Fruit fly (Drosophila melanogaster) whole organism, embryonic: ENCODE measurements around the gene CG13359.

Experiments
- C15 ChIP-seq: fragments of 200-800 bp; sonication (Bioruptor generic); IDR thresholded peaks from 3 replicates; pipeline ENCODE4 v1.3.6; 2022; ENCODE audit warnings: missing biosample characterization, missing genetic modification characterization
- CG10321 ChIP-seq: fragments of 200-800 bp; sonication (Bioruptor generic); IDR thresholded peaks from 2 replicates; pipeline ENCODE4 v1.3.6; 2022; ENCODE audit warnings: missing biosample characterization, missing genetic modification characterization
- CG10431 ChIP-seq: fragments of 200-800 bp; sonication (Bioruptor generic); optimal IDR thresholded peaks from 3 replicates; lab custom pipeline; 2018; ENCODE audit warnings: missing biosample characterization, mild to moderate bottlenecking, missing genetic modification characterization
- CG11695 ChIP-seq: fragments of 200-800 bp; sonication (Bioruptor generic); IDR thresholded peaks from 3 replicates; pipeline ENCODE4 v1.3.6; 2022; ENCODE audit warnings: missing biosample characterization, missing genetic modification characterization
- CG14667 ChIP-seq: fragments of 200-800 bp; sonication (Bioruptor generic); IDR thresholded peaks from 2 replicates; pipeline ENCODE4 v1.3.6; 2022; ENCODE audit warnings: missing biosample characterization, missing genetic modification characterization
- CG1529 ChIP-seq: fragments of 200-800 bp; sonication (Bioruptor generic); optimal IDR thresholded peaks from 3 replicates; lab custom pipeline; 2018; ENCODE audit warnings: missing biosample characterization, missing genetic modification characterization
- CG18011 ChIP-seq: fragments of 200-800 bp; sonication (Bioruptor generic); optimal IDR thresholded peaks from 2 replicates; lab custom pipeline; 2017; ENCODE audit warnings: missing biosample characterization, missing genetic modification characterization, mild to moderate bottlenecking, moderate library complexity, missing genotype
- CG2202 ChIP-seq: fragments of 200-800 bp; sonication (Bioruptor generic); optimal IDR thresholded peaks from 2 replicates; lab custom pipeline; 2018; ENCODE audit warnings: missing biosample characterization, mild to moderate bottlenecking, missing genetic modification characterization
- CG2678 ChIP-seq: fragments of 200-800 bp; sonication (Bioruptor generic); optimal IDR thresholded peaks from 3 replicates; lab custom pipeline; 2019; ENCODE audit warnings: missing biosample characterization, mild to moderate bottlenecking, missing genetic modification characterization, moderate library complexity
- CG2712 ChIP-seq: fragments of 200-800 bp; optimal IDR thresholded peaks from 3 replicates; lab custom pipeline; 2019; ENCODE audit warnings: missing biosample characterization, mild to moderate bottlenecking, missing genetic modification characterization, moderate library complexity
- CG2875 ChIP-seq: fragments of 200-800 bp; sonication (Bioruptor generic); optimal IDR thresholded peaks from 2 replicates; lab custom pipeline; 2017; ENCODE audit warnings: missing biosample characterization, mild to moderate bottlenecking, missing genetic modification characterization, missing genetic modification reagents
- CG30403 ChIP-seq: fragments of 200-800 bp; sonication (Bioruptor generic); optimal IDR thresholded peaks from 3 replicates; lab custom pipeline; 2016; ENCODE audit warnings: missing biosample characterization, missing genetic modification characterization
- CG31224 ChIP-seq: fragments of 200-800 bp; sonication (Bioruptor generic); IDR thresholded peaks from 2 replicates; pipeline ENCODE4 v1.3.6; 2022; ENCODE audit warnings: missing biosample characterization, missing genetic modification characterization
- CG33557 ChIP-seq: fragments of 200-800 bp; sonication (Bioruptor generic); optimal IDR thresholded peaks from 2 replicates; lab custom pipeline; 2019; ENCODE audit warnings: missing biosample characterization, mild to moderate bottlenecking, missing genetic modification characterization, moderate library complexity
- CG5180 ChIP-seq: fragments of 200-800 bp; sonication (Bioruptor generic); optimal IDR thresholded peaks from 3 replicates; lab custom pipeline; 2017; ENCODE audit warnings: missing biosample characterization, missing genetic modification characterization, mild to moderate bottlenecking, moderate library complexity, missing genetic modification reagents
- CG5245 ChIP-seq: fragments of 200-800 bp; sonication (Bioruptor generic); optimal IDR thresholded peaks from 3 replicates; lab custom pipeline; 2016; ENCODE audit warnings: missing biosample characterization, missing genetic modification characterization
- CG6813 ChIP-seq: fragments of 200-800 bp; sonication (Bioruptor generic); optimal IDR thresholded peaks from 2 replicates; lab custom pipeline; 2017; ENCODE audit warnings: missing biosample characterization, missing genetic modification characterization, mild to moderate bottlenecking, moderate library complexity, missing genetic modification reagents
- CG6854 ChIP-seq: fragments of 200-800 bp; sonication (Bioruptor generic); optimal IDR thresholded peaks from 3 replicates; lab custom pipeline; 2017; ENCODE audit warnings: missing biosample characterization, mild to moderate bottlenecking, missing genetic modification characterization
- CG7271 ChIP-seq: fragments of 200-800 bp; sonication (Bioruptor generic); optimal IDR thresholded peaks from 2 replicates; lab custom pipeline; 2018; ENCODE audit warnings: missing biosample characterization, mild to moderate bottlenecking, missing genetic modification characterization, moderate library complexity
- CG7372 ChIP-seq: fragments of 200-800 bp; sonication (Bioruptor generic); IDR thresholded peaks from 2 replicates; pipeline ENCODE4 v1.3.6; 2022; ENCODE audit warnings: missing biosample characterization, missing genetic modification characterization
- CG7928 ChIP-seq: fragments of 200-800 bp; sonication (Bioruptor generic); optimal IDR thresholded peaks from 2 replicates; lab custom pipeline; 2017; ENCODE audit warnings: missing biosample characterization, mild to moderate bottlenecking, missing genetic modification characterization
- CG8765 ChIP-seq: fragments of 200-800 bp; sonication (Bioruptor generic); IDR thresholded peaks from 2 replicates; pipeline ENCODE4 v1.3.6; 2022; ENCODE audit warnings: missing biosample characterization, missing genetic modification characterization
- CG9437 ChIP-seq: fragments of 200-800 bp; sonication (Bioruptor generic); optimal IDR thresholded peaks from 2 replicates; lab custom pipeline; 2018; ENCODE audit warnings: missing biosample characterization, mild to moderate bottlenecking, missing genetic modification characterization
- CoRest ChIP-seq: fragments of 200-800 bp; sonication (Bioruptor generic); optimal IDR thresholded peaks from 3 replicates; lab custom pipeline; 2018; ENCODE audit warnings: missing biosample characterization, mild to moderate bottlenecking, missing genetic modification characterization, moderate library complexity
- Doc3 ChIP-seq: fragments of 200-800 bp; sonication (Bioruptor generic); IDR thresholded peaks from 3 replicates; pipeline ENCODE4 v1.3.6; 2022; ENCODE audit warnings: missing biosample characterization, missing genetic modification characterization; ENCODE audit not compliant: partially characterized antibody
- Hmr ChIP-seq: fragments of 200-800 bp; sonication (Bioruptor generic); optimal IDR thresholded peaks from 3 replicates; lab custom pipeline; 2017; ENCODE audit warnings: mild to moderate bottlenecking, missing biosample characterization, missing genetic modification reagents, missing genetic modification characterization
- Mes4 ChIP-seq: fragments of 200-800 bp; sonication (Bioruptor generic); optimal IDR thresholded peaks from 2 replicates; lab custom pipeline; 2016; ENCODE audit warnings: missing biosample characterization, missing genetic modification characterization
- Mrtf ChIP-seq: fragments of 200-800 bp; sonication (Bioruptor generic); IDR thresholded peaks from 3 replicates; pipeline ENCODE4 v1.3.6; 2022; ENCODE audit warnings: missing biosample characterization, missing genetic modification characterization
- NK7.1 ChIP-seq: fragments of 200-800 bp; sonication (Bioruptor generic); optimal IDR thresholded peaks from 3 replicates; lab custom pipeline; 2016; ENCODE audit warnings: missing biosample characterization, missing genetic modification characterization
- Oaz ChIP-seq: fragments of 200-800 bp; sonication (Bioruptor generic); IDR thresholded peaks from 2 replicates; pipeline ENCODE4 v1.3.6; 2022; ENCODE audit warnings: missing biosample characterization, missing genetic modification characterization
- Ravus ChIP-seq: fragments of 200-800 bp; sonication (Bioruptor generic); IDR thresholded peaks from 2 replicates; pipeline ENCODE4 v1.3.6; 2022; ENCODE audit warnings: missing biosample characterization, missing genetic modification characterization
- Stat92E ChIP-seq, 3 experiments: fragments of >200 bp in 2 of 3; fragments of 200-800 bp in 1 of 3; sonication (Bioruptor generic) in 1 of 3; optimal IDR thresholded peaks; 2 replicates each; lab custom pipeline; 2017 to 2019; ENCODE audit warnings: missing biosample characterization in 3 of 3, missing genetic modification characterization in 3 of 3, mild to moderate bottlenecking in 1 of 3, moderate library complexity in 1 of 3
- TFAM ChIP-seq: fragments of 200-800 bp; sonication (Bioruptor generic); optimal IDR thresholded peaks from 2 replicates; lab custom pipeline; 2017; ENCODE audit warnings: missing biosample characterization, missing genetic modification characterization, inconsistent platforms
- Usf ChIP-seq: fragments of 200-800 bp; sonication (Bioruptor generic); optimal IDR thresholded peaks from 2 replicates; lab custom pipeline; 2017; ENCODE audit warnings: missing genotype, missing biosample characterization, missing genetic modification characterization
- az2 ChIP-seq: fragments of 200-800 bp; sonication (Bioruptor generic); optimal IDR thresholded peaks from 3 replicates; lab custom pipeline; 2016; ENCODE audit warnings: missing biosample characterization, missing genetic modification characterization
- cato ChIP-seq: fragments of 200-800 bp; sonication (Bioruptor generic); optimal IDR thresholded peaks from 2 replicates; lab custom pipeline; 2016; ENCODE audit warnings: missing biosample characterization, missing genetic modification characterization, borderline replicate concordance
- danr ChIP-seq: fragments of 200-800 bp; sonication (Bioruptor generic); IDR thresholded peaks from 2 replicates; pipeline ENCODE4 v1.3.6; 2022; ENCODE audit warnings: missing biosample characterization, missing genetic modification characterization
- fd64A ChIP-seq: fragments of 200-800 bp; sonication (Bioruptor generic); optimal IDR thresholded peaks from 3 replicates; lab custom pipeline; 2018; ENCODE audit warnings: missing biosample characterization, mild to moderate bottlenecking, missing genetic modification characterization
- grn ChIP-seq: fragments of 200-800 bp; sonication (Bioruptor generic); optimal IDR thresholded peaks from 3 replicates; lab custom pipeline; 2017; ENCODE audit warnings: missing biosample characterization, missing genetic modification characterization
- gro ChIP-seq: fragments of 200-800 bp; sonication (Bioruptor generic); optimal IDR thresholded peaks from 2 replicates; lab custom pipeline; 2016; ENCODE audit warnings: missing biosample characterization, missing genetic modification characterization
- knrl ChIP-seq: fragments of 200-800 bp; sonication (Bioruptor generic); IDR thresholded peaks from 3 replicates; pipeline ENCODE4 v1.3.6; 2022; ENCODE audit warnings: missing biosample characterization, missing genetic modification characterization; ENCODE audit not compliant: partially characterized antibody
- odd ChIP-seq: fragments of 200-800 bp; sonication (Bioruptor generic); optimal IDR thresholded peaks from 2 replicates; lab custom pipeline; 2017; ENCODE audit warnings: missing biosample characterization, mild to moderate bottlenecking, missing genetic modification characterization
- ro ChIP-seq: fragments of 200-800 bp; sonication (Bioruptor generic); IDR thresholded peaks from 2 replicates; pipeline ENCODE4 v1.3.6; 2022; ENCODE audit warnings: missing biosample characterization, missing genetic modification characterization
- slbo ChIP-seq: fragments of 200-800 bp; sonication (Bioruptor generic); IDR thresholded peaks from 2 replicates; pipeline ENCODE4 v1.3.6; 2022; ENCODE audit warnings: missing biosample characterization, missing genetic modification characterization
- tll ChIP-seq, 2 experiments: fragments of 200-800 bp in 1 of 2; fragments of >200 bp in 1 of 2; sonication (Bioruptor generic) in 1 of 2; optimal IDR thresholded peaks; 2 replicates each; lab custom pipeline; 2017 to 2019; ENCODE audit warnings: missing biosample characterization in 2 of 2, missing genetic modification characterization in 2 of 2, mild to moderate bottlenecking in 1 of 2, moderate library complexity in 1 of 2
- unpg ChIP-seq: fragments of 200-800 bp; sonication (Bioruptor generic); optimal IDR thresholded peaks from 3 replicates; lab custom pipeline; 2018; ENCODE audit warnings: missing biosample characterization, mild to moderate bottlenecking, missing genetic modification characterization, moderate library complexity
- usp ChIP-seq: fragments of >200 bp; optimal IDR thresholded peaks from 2 replicates; lab custom pipeline; 2017; ENCODE audit warnings: missing biosample characterization, missing genetic modification characterization
- wek ChIP-seq: fragments of 200-800 bp; sonication (Bioruptor generic); optimal IDR thresholded peaks from 3 replicates; lab custom pipeline; 2018; ENCODE audit warnings: missing biosample characterization, mild to moderate bottlenecking, missing genetic modification characterization, moderate library complexity
- z ChIP-seq: fragments of 200-800 bp; sonication (Bioruptor generic); IDR thresholded peaks from 3 replicates; pipeline ENCODE4 v1.3.6; 2022; ENCODE audit warnings: missing biosample characterization, missing genetic modification characterization

The CG13359 gene

DNA sequence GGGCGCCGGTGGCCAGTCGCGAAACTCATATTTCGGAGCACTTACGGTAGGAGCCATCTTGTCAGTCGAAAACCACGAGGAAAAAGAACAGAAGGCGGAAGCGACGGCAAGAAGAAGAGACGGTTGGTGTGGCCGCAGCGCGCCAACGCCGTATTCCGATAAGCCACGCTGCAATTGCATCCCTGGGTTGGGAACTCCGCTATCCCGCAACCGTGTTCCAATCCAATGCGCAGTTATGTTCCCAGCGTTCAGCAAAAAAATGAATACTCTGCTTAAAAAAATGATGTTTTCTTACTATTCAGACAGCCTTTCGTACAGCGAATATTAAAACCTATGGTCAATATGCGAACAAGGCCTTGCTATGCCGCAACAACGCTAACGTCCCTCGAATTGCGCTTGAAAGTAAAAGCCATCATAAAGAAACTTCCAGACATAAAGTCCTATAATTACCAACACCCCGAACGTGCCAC, 38.2 kb downstream of the CG13359 start, which contains the start of gene RpL22 (continued):
- peak; percentile 75 for TF ChIP-seq CoRest (tag; lab: Kevin White, UChicago)
- TF ChIP-seq CG8765 (GFP tag; lab: Robert Waterston, UW): peak; percentile 47; the same call in 1 of the 2 replicates
- TF ChIP-seq odd: peak; percentile 93
- peak; percentile 62 for TF ChIP-seq Oaz (GFP tag; lab: Robert Waterston, UW)
- TF ChIP-seq z: peak; percentile 61; the same call in 2 of the 3 replicates
- peak; percentile 21; the same call in 1 of the 2 replicates for TF ChIP-seq Ravus (GFP tag; lab: Robert Waterston, UW)
- peak; percentile 82 for TF ChIP-seq CG2712 (tag; lab: Kevin White, UChicago)
- TF ChIP-seq CG14667: peak; percentile 65
- peak; percentile 81 for TF ChIP-seq TFAM
- TF ChIP-seq CG11695: peak; percentile 68
- peak in 1 of 3 experiments; percentile 46 for TF ChIP-seq Stat92E (GFP tag; optimal IDR thresholded peaks at IDR 0.05; lab: Kevin White, UChicago)
- peak; percentile 80 for TF ChIP-seq cato (GFP tag; lab: Kevin White, UChicago)
- TF ChIP-seq CG31224 (GFP tag; lab: Robert Waterston, UW): peak; percentile 82
- peak; percentile 77 for TF ChIP-seq CG18011
- peak; percentile 82 for TF ChIP-seq CG7271
- peak; percentile 76 for TF ChIP-seq CG2202 (tag; lab: Kevin White, UChicago)
- no peak for TF ChIP-seq Doc3
- TF ChIP-seq CG10321 (GFP tag; lab: Robert Waterston, UW): peak; percentile 70
- peak; percentile 71 for TF ChIP-seq CG7372 (GFP tag; lab: Robert Waterston, UW)
- no peak for TF ChIP-seq usp
- TF ChIP-seq ro: peak; percentile 60
- TF ChIP-seq CG33557: peak; percentile 67
- TF ChIP-seq CG2875 (GFP tag; lab: Kevin White, UChicago): peak; percentile 93
- TF ChIP-seq Usf (GFP tag; lab: Kevin White, UChicago): peak; percentile 83
- TF ChIP-seq CG1529 (GFP tag; lab: Kevin White, UChicago): peak; percentile 78
- peak; percentile 57; the same call in 2 of the 3 replicates for TF ChIP-seq knrl (GFP tag; lab: Robert Waterston, UW)
- peak; percentile 95 for TF ChIP-seq CG6813
- peak; percentile 86 for TF ChIP-seq CG6854
- TF ChIP-seq CG7928 (GFP tag; lab: Kevin White, UChicago): peak; percentile 87
- peak; percentile 73; the same call in 1 of the 3 replicates for TF ChIP-seq C15
- TF ChIP-seq fd64A: peak; percentile 79
- TF ChIP-seq slbo (GFP tag; lab: Robert Waterston, UW): peak; percentile 86
- peak; percentile 44 for TF ChIP-seq az2 (GFP tag; lab: Kevin White, UChicago)
- TF ChIP-seq wek (GFP tag; lab: Kevin White, UChicago): peak; percentile 83
- TF ChIP-seq unpg (GFP tag; lab: Kevin White, UChicago): peak; percentile 79
- TF ChIP-seq CG5245 (GFP tag; lab: Kevin White, UChicago): peak; percentile 77
- TF ChIP-seq danr: peak; percentile 60; the same call in 1 of the 2 replicates
- TF ChIP-seq Mrtf (GFP tag; lab: Robert Waterston, UW): peak; percentile 60; the same call in 2 of the 3 replicates
- peak; percentile 79 for TF ChIP-seq grn
- peak; percentile 97 for TF ChIP-seq Mes4 (GFP tag; lab: Kevin White, UChicago)
- TF ChIP-seq CG2678: peak; percentile 72
- TF ChIP-seq Hmr (GFP tag; lab: Kevin White, UChicago): peak; percentile 98
- peak in 1 of 2 experiments; percentile 3 for TF ChIP-seq tll (GFP tag; optimal IDR thresholded peaks at IDR 0.05; lab: Kevin White, UChicago)
- TF ChIP-seq CG10431 (GFP tag; lab: Kevin White, UChicago): peak; percentile 71
- TF ChIP-seq CG30403 (GFP tag; lab: Kevin White, UChicago): peak; percentile 73
- TF ChIP-seq gro (GFP tag; lab: Kevin White, UChicago): peak; percentile 90
- TF ChIP-seq CG9437 (GFP tag; lab: Kevin White, UChicago): peak; percentile 65
- TF ChIP-seq CG5180: peak; percentile 68
- TF ChIP-seq NK7.1 (GFP tag; lab: Kevin White, UChicago): peak; percentile 91
